Fruit fly (Drosophila melanogaster) whole organism, prepupa: ENCODE results near the gene Cad88C.

Experiments used
- CG10669 ChIP-seq: fragments of 200-800 bp; sonication (Bioruptor generic); optimal IDR thresholded peaks from 3 replicates; lab custom pipeline; 2018; ENCODE audit warnings: missing biosample characterization, mild to moderate bottlenecking, missing genetic modification characterization, moderate library complexity
- Eip75B ChIP-seq: fragments of 200-800 bp; sonication (Bioruptor generic); optimal IDR thresholded peaks from 3 replicates; lab custom pipeline; 2016; ENCODE audit warnings: missing biosample characterization, missing genetic modification characterization
- Hr39 ChIP-seq: fragments of 200-800 bp; sonication (Bioruptor generic); optimal IDR thresholded peaks from 2 replicates; lab custom pipeline; 2016; ENCODE audit warnings: missing biosample characterization, missing genetic modification characterization
- cyc ChIP-seq: fragments of 200-800 bp; sonication (Bioruptor generic); optimal IDR thresholded peaks from 3 replicates; lab custom pipeline; 2016; ENCODE audit warnings: missing biosample characterization, missing genetic modification characterization

DNA sequence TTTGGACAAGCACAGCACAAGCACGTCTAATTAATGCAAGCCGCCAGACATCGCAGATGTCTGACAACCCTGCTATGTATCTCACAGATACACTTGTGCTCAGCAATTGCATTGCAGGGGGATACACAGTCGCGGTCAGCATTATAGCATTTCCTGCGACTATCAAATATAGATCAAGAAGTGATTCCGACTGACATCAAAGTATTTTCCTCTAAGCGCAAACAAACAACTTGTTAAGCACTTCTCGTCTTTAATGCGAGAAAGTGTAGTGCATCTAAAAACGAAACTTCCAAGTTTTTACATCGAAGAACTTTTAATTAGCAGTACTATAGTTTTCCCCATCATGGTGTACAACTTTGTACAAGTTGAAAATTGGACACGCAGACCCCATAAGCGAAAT, 42.6 kb downstream of the Cad88C start:
- TF ChIP-seq Hr39: no peak
- TF ChIP-seq cyc (GFP tag; lab: Kevin White, UChicago): peak; percentile 18
- no peak for TF ChIP-seq CG10669 (GFP tag; lab: Kevin White, UChicago)
- TF ChIP-seq Eip75B (GFP tag; lab: Kevin White, UChicago): no peak
